Worm (Caenorhabditis elegans): ENCODE data around the gene C18H7.11.
A peak's percentile ranks its signal among the peaks of the same experiment; 100 is the strongest.

C18H7.11 gene

ce11 chrIV:606055-606454 is 9.4 kb downstream of the C18H7.11 start, which contains the start of gene inx-18:
Gene inx-18 (plus strand): TSS chrIV:606355.
- no peak for TF ChIP-seq fkh-10 (GFP tag; optimal IDR thresholded peaks at IDR 0.05)
- TF ChIP-seq ceh-24 (tag; optimal IDR thresholded peaks at IDR 0.05): no peak
- no peak for TF ChIP-seq elt-4 (tag; optimal IDR thresholded peaks at IDR 0.05)

ce11 chrIV:607628-608027 is 10.9 kb downstream of the C18H7.11 start:
- TF ChIP-seq odd-2 (tag; optimal IDR thresholded peaks at IDR 0.05) (no peak), rnt-1 (tag; optimal IDR thresholded peaks at IDR 0.05) (peak; percentile 22), nfya-1 (tag; optimal IDR thresholded peaks at IDR 0.05) (peak; percentile 41), hlh-13 (GFP tag; optimal IDR thresholded peaks at IDR 0.05) (no peak), ceh-18 (tag; optimal IDR thresholded peaks at IDR 0.05) (peak; percentile 74), pat-9 (tag; optimal IDR thresholded peaks at IDR 0.05) (no peak), sox-2 (GFP tag; IDR thresholded peaks at IDR 0.05) (no peak)

ce11 chrIV:613155-613554 is 16.5 kb downstream of the C18H7.11 start:
- TF ChIP-seq nfya-1 (tag; optimal IDR thresholded peaks at IDR 0.05): peak; percentile 97
- no peak for TF ChIP-seq sdc-2 (tag; optimal IDR thresholded peaks at IDR 0.05)
- TF ChIP-seq ceh-6 (GFP tag; optimal IDR thresholded peaks at IDR 0.05): no peak

- TF ChIP-seq rnt-1 (tag; optimal IDR thresholded peaks at IDR 0.05): no peak
Observed at ce11 chrIV:615244-615643, 18.5 kb downstream of the C18H7.11 start, which contains the start of gene C18H7.1. Gene C18H7.1 (plus strand): TSS chrIV:615544.

ce11 chrIV:619766-620165 is 23.1 kb downstream of the C18H7.11 start:
- TF ChIP-seq pha-2 (tag; optimal IDR thresholded peaks at IDR 0.05) (no peak), ceh-22 (tag; optimal IDR thresholded peaks at IDR 0.05) (no peak), npax-4 (tag; optimal IDR thresholded peaks at IDR 0.05) (no peak), unc-42 (tag; optimal IDR thresholded peaks at IDR 0.05) (no peak)

ce11 chrIV:620324-620723 is 23.6 kb downstream of the C18H7.11 start:
- TF ChIP-seq npax-4 (tag; optimal IDR thresholded peaks at IDR 0.05): peak; percentile 45
- peak; percentile 69; the same call in 1 of the 2 replicates for TF ChIP-seq unc-3 (GFP tag; conservative IDR thresholded peaks at IDR 0.05)
- TF ChIP-seq unc-3 (tag; optimal IDR thresholded peaks at IDR 0.05): peak; percentile 54
- peak; percentile 67 for TF ChIP-seq madf-2 (tag; optimal IDR thresholded peaks at IDR 0.05)
- TF ChIP-seq nhr-232 (tag; optimal IDR thresholded peaks at IDR 0.05): peak; percentile 51
- TF ChIP-seq lin-11 (tag; optimal IDR thresholded peaks at IDR 0.05): peak; percentile 72
- peak; percentile 32 for TF ChIP-seq fkh-6 (tag; optimal IDR thresholded peaks at IDR 0.05)
- no peak for TF ChIP-seq ceh-45 (GFP tag; IDR thresholded peaks at IDR 0.05)
- TF ChIP-seq eyg-1 (tag; optimal IDR thresholded peaks at IDR 0.05): peak; percentile 5
- peak; percentile 19 for TF ChIP-seq ceh-31 (tag; optimal IDR thresholded peaks at IDR 0.05)
- peak; percentile 55 for TF ChIP-seq ceh-9 (tag; optimal IDR thresholded peaks at IDR 0.05)
- no peak for TF ChIP-seq nhr-11 (tag; optimal IDR thresholded peaks at IDR 0.05)
- peak; percentile 81 for TF ChIP-seq ttx-3 (tag; optimal IDR thresholded peaks at IDR 0.05)
- TF ChIP-seq F13H6.1 (tag; optimal IDR thresholded peaks at IDR 0.05): peak; percentile 38
- TF ChIP-seq ceh-18 (tag; optimal IDR thresholded peaks at IDR 0.05): peak; percentile 53
- TF ChIP-seq sox-4 (tag; optimal IDR thresholded peaks at IDR 0.05): peak; percentile 78
- TF ChIP-seq elt-4 (tag; optimal IDR thresholded peaks at IDR 0.05): no peak
- TF ChIP-seq pros-1 (tag; optimal IDR thresholded peaks at IDR 0.05): no peak
- no peak for TF ChIP-seq fkh-10 (GFP tag; optimal IDR thresholded peaks at IDR 0.05)
- TF ChIP-seq K02D7.2 (tag; optimal IDR thresholded peaks at IDR 0.05): peak; percentile 57
- peak; percentile 80 for TF ChIP-seq ceh-19 (GFP tag; optimal IDR thresholded peaks at IDR 0.05)
- TF ChIP-seq fax-1 (tag; optimal IDR thresholded peaks at IDR 0.05): peak; percentile 76
- TF ChIP-seq pha-4 (tag; optimal IDR thresholded peaks at IDR 0.05): no peak
- peak; percentile 64 for TF ChIP-seq C08G9.2 (tag; optimal IDR thresholded peaks at IDR 0.05)
- TF ChIP-seq sdc-2 (tag; optimal IDR thresholded peaks at IDR 0.05): no peak
- peak; percentile 73 for TF ChIP-seq pha-2 (tag; optimal IDR thresholded peaks at IDR 0.05)
- peak; percentile 13 for TF ChIP-seq hlh-30 (tag; optimal IDR thresholded peaks at IDR 0.05; ENCODE audit: insufficient read depth)
- peak; percentile 60 for TF ChIP-seq syd-9 (tag; optimal IDR thresholded peaks at IDR 0.05)
- TF ChIP-seq ceh-2 (tag; optimal IDR thresholded peaks at IDR 0.05): peak; percentile 34
- peak; percentile 36 for TF ChIP-seq zip-5 (tag; optimal IDR thresholded peaks at IDR 0.05)
- TF ChIP-seq ceh-30 (tag; optimal IDR thresholded peaks at IDR 0.05): no peak
- TF ChIP-seq ceh-6 (GFP tag; optimal IDR thresholded peaks at IDR 0.05): peak; percentile 79
- peak; percentile 64 for TF ChIP-seq pat-9 (tag; optimal IDR thresholded peaks at IDR 0.05)
- TF ChIP-seq odd-2 (tag; optimal IDR thresholded peaks at IDR 0.05): peak; percentile 65
- TF ChIP-seq Y22D7AL.16 (tag; optimal IDR thresholded peaks at IDR 0.05): peak; percentile 34

All from whole organism, late embryonic.